Fruit fly (Drosophila melanogaster) Kc167 (cell line): Measurements from ENCODE around the gene Mkrn1.

Experiments
- Myc ChIP-seq: fragments of >200 bp; optimal IDR thresholded peaks from 2 replicates; lab custom pipeline; 2017; ENCODE audit warnings: missing external identifiers
- Sin3A ChIP-seq: fragments of >200 bp; optimal IDR thresholded peaks from 2 replicates; lab custom pipeline; 2018; ENCODE audit warnings: missing external identifiers
- h ChIP-seq: fragments of >200 bp; optimal IDR thresholded peaks from 3 replicates; lab custom pipeline; 2018; ENCODE audit warnings: missing external identifiers
- insv ChIP-seq: fragments of >200 bp; optimal IDR thresholded peaks from 3 replicates; lab custom pipeline; 2018; ENCODE audit warnings: missing external identifiers
- psq ChIP-seq: fragments of >200 bp; optimal IDR thresholded peaks from 2 replicates; lab custom pipeline; 2017; ENCODE audit warnings: missing external identifiers
- ttk ChIP-seq: sonication (Bioruptor generic); optimal IDR thresholded peaks from 2 replicates; lab custom pipeline; 2017; ENCODE audit warnings: missing external identifiers

The Mkrn1 gene

DNA sequence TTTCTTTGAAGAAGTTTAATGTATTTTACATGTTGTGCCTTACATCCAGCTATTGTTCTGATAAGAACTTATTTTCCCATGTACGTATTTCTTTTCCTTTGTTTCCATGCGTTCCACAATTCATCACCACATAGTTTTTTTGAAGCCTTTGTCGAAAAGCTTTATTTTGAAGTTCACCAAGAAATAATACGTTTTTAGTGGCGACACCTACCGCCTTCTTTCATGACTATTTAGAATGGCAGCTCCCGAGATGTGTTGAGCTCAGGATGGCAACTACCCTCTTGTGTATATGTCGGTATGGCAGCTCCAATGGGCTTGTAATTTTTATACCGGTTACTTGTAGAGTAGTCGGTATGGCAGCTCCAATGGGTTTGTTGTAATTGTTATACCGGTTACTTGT is 49.7 kb downstream of the Mkrn1 start:
- no peak for TF ChIP-seq insv
- no peak for TF ChIP-seq Sin3A
- no peak for TF ChIP-seq Myc (lab: Kevin White, UChicago)
- TF ChIP-seq h: no peak
- no peak for TF ChIP-seq psq (lab: Kevin White, UChicago)
- no peak for TF ChIP-seq ttk (lab: Kevin White, UChicago)

DNA sequence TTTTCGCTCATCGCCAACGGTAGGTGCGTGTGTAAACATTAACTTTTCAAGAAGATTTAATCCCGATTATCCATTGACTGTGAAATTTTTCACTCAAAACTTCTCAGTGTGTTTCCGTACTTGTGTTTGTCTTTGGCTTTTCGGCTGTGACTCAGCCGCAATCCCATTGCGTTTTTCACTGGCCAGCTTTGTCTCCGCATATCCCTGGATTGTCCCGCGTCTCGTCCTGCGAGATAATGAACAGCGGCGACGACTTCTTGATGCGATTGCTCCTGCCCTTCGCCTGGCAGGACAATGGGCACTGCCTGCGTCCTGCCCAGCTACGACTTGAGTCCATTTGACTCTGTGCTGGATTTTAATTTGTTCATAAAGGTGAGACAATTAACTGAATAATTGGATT is 51.4 kb downstream of the Mkrn1 start:
- TF ChIP-seq psq (lab: Kevin White, UChicago) (no peak), Myc (lab: Kevin White, UChicago) (no peak), Sin3A (no peak), insv (no peak), ttk (lab: Kevin White, UChicago) (no peak), h (no peak)
